Fruit fly (Drosophila melanogaster) whole organism, wandering third instar larva: ENCODE data around the gene CG33061.

Experiments used
- HLH106 ChIP-seq: fragments of 200-800 bp; optimal IDR thresholded peaks from 3 replicates; lab custom pipeline; 2019; ENCODE audit warnings: missing biosample characterization, mild to moderate bottlenecking, missing genetic modification characterization, moderate library complexity
- Hr78 ChIP-seq: fragments of >200 bp; optimal IDR thresholded peaks from 2 replicates; lab custom pipeline; 2017; ENCODE audit warnings: missing biosample characterization, missing genetic modification characterization
- Sp1 ChIP-seq: fragments of 200-800 bp; sonication (Bioruptor generic); optimal IDR thresholded peaks from 3 replicates; lab custom pipeline; 2019; ENCODE audit warnings: missing biosample characterization, mild to moderate bottlenecking, missing genetic modification characterization, moderate library complexity
- ey ChIP-seq: fragments of 200-800 bp; sonication (Bioruptor generic); optimal IDR thresholded peaks from 2 replicates; lab custom pipeline; 2016; ENCODE audit warnings: missing biosample characterization, missing genetic modification characterization
- sv ChIP-seq: fragments of 200-800 bp; sonication (Bioruptor generic); optimal IDR thresholded peaks from 3 replicates; lab custom pipeline; 2016; ENCODE audit warnings: missing biosample characterization, missing genetic modification characterization

dm6 chr3L:16309972-16310371 is 19.6 kb upstream of the CG33061 start:
- TF ChIP-seq Sp1: no peak
- TF ChIP-seq HLH106 (tag; lab: Kevin White, UChicago): no peak
- TF ChIP-seq Hr78 (GFP tag; lab: Kevin White, UChicago): no peak
- TF ChIP-seq sv: no peak
- peak; percentile 32 for TF ChIP-seq ey (GFP tag; lab: Kevin White, UChicago)
